Fruit fly (Drosophila melanogaster): ENCODE measurements around the gene CG4364.

DNA sequence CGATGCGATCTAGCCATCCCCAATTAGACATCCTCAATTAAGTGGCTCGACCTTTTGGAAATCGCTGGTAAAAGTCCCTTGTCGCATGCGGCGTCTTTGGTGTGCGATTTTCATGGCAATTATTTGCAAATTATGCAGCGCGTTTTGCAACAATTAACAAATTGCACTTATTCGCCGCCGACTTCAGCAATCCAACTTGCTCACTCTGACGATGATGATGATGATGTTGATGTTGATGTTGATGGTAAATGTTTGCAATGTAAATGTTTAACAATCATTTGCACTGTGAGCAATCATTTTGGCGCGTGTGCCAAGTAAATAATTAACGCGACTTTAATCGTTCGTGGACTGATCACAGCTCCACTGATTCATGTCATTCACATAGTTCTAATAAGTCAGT is 23.1 kb upstream of the CG4364 start:
- TF ChIP-seq Myc (optimal IDR thresholded peaks at IDR 0.05) (no peak), Mio (GFP tag; optimal IDR thresholded peaks at IDR 0.05) (no peak), usp (GFP tag; optimal IDR thresholded peaks at IDR 0.05) (no peak), lola (GFP tag; optimal IDR thresholded peaks at IDR 0.05) (no peak)
